Fruit fly (Drosophila melanogaster) whole organism, embryonic: Measurements from ENCODE around the gene pigs.

Experiments
- Blimp-1 ChIP-seq: fragments of 200-800 bp; sonication (Bioruptor generic); optimal IDR thresholded peaks from 3 replicates; lab custom pipeline; 2018; ENCODE audit warnings: missing biosample characterization, missing genetic modification characterization, mild to moderate bottlenecking, moderate library complexity, missing genetic modification reagents
- CG10274 ChIP-seq: fragments of 200-800 bp; sonication (Bioruptor generic); optimal IDR thresholded peaks from 3 replicates; lab custom pipeline; 2017; ENCODE audit warnings: missing biosample characterization, mild to moderate bottlenecking, missing genetic modification characterization
- CG10543 ChIP-seq: fragments of 200-800 bp; sonication (Bioruptor generic); optimal IDR thresholded peaks from 3 replicates; lab custom pipeline; 2017; ENCODE audit warnings: missing biosample characterization, mild to moderate bottlenecking, missing genetic modification characterization, moderate library complexity
- CG11085 ChIP-seq: fragments of 200-800 bp; sonication (Bioruptor generic); IDR thresholded peaks from 2 replicates; pipeline ENCODE4 v1.3.6; 2022; ENCODE audit warnings: missing biosample characterization, missing genetic modification characterization
- CG12219 ChIP-seq: fragments of 200-800 bp; sonication (Bioruptor generic); optimal IDR thresholded peaks from 3 replicates; lab custom pipeline; 2018; ENCODE audit warnings: missing biosample characterization, mild to moderate bottlenecking, missing genetic modification characterization
- CG1233 ChIP-seq: fragments of 200-800 bp; sonication (Bioruptor generic); optimal IDR thresholded peaks from 4 replicates; lab custom pipeline; 2018; ENCODE audit warnings: missing biosample characterization, mild to moderate bottlenecking, missing genetic modification characterization
- CG13287 ChIP-seq: fragments of 200-800 bp; sonication (Bioruptor generic); IDR thresholded peaks from 2 replicates; pipeline ENCODE4 v1.3.6; 2022; ENCODE audit warnings: missing biosample characterization, missing genetic modification characterization; ENCODE audit not compliant: partially characterized antibody
- CG13894 ChIP-seq: fragments of 200-800 bp; sonication (Bioruptor generic); optimal IDR thresholded peaks from 3 replicates; lab custom pipeline; 2018; ENCODE audit warnings: missing biosample characterization, mild to moderate bottlenecking, missing genetic modification characterization, moderate library complexity
- CG14710 ChIP-seq: fragments of 200-800 bp; sonication (Bioruptor generic); optimal IDR thresholded peaks from 3 replicates; lab custom pipeline; 2019; ENCODE audit warnings: missing biosample characterization, mild to moderate bottlenecking, missing genetic modification characterization, moderate library complexity
- CG14860 ChIP-seq: fragments of 200-800 bp; sonication (Bioruptor generic); IDR thresholded peaks from 3 replicates; pipeline ENCODE4 v1.3.6; 2022; ENCODE audit warnings: missing biosample characterization, missing genetic modification characterization; ENCODE audit not compliant: partially characterized antibody
- CG15269 ChIP-seq: fragments of 200-800 bp; sonication (Bioruptor generic); optimal IDR thresholded peaks from 2 replicates; lab custom pipeline; 2018; ENCODE audit warnings: missing biosample characterization, mild to moderate bottlenecking, missing genetic modification characterization, moderate library complexity
- CG15696 ChIP-seq: fragments of 200-800 bp; sonication (Bioruptor generic); optimal IDR thresholded peaks from 2 replicates; lab custom pipeline; 2019; ENCODE audit warnings: missing biosample characterization, mild to moderate bottlenecking, missing genetic modification characterization, moderate library complexity
- CG18599 ChIP-seq: fragments of 200-800 bp; sonication (Bioruptor generic); optimal IDR thresholded peaks from 3 replicates; lab custom pipeline; 2017; ENCODE audit warnings: missing biosample characterization, missing genetic modification characterization, mild to moderate bottlenecking, moderate library complexity, missing genetic modification reagents
- CG18619 ChIP-seq: fragments of 200-800 bp; sonication (Bioruptor generic); optimal IDR thresholded peaks from 3 replicates; lab custom pipeline; 2017; ENCODE audit warnings: missing biosample characterization, mild to moderate bottlenecking, missing genetic modification characterization
- CG18764 ChIP-seq: fragments of 200-800 bp; sonication (Bioruptor generic); optimal IDR thresholded peaks from 3 replicates; lab custom pipeline; 2016; ENCODE audit warnings: missing biosample characterization, missing genetic modification characterization
- CG2875 ChIP-seq: fragments of 200-800 bp; sonication (Bioruptor generic); optimal IDR thresholded peaks from 2 replicates; lab custom pipeline; 2017; ENCODE audit warnings: missing biosample characterization, mild to moderate bottlenecking, missing genetic modification characterization, missing genetic modification reagents
- CG30431 ChIP-seq: fragments of 200-800 bp; sonication (Bioruptor generic); optimal IDR thresholded peaks from 2 replicates; lab custom pipeline; 2017; ENCODE audit warnings: missing biosample characterization, missing genetic modification characterization
- CG31365 ChIP-seq: fragments of 200-800 bp; sonication (Bioruptor generic); optimal IDR thresholded peaks from 2 replicates; lab custom pipeline; 2018; ENCODE audit warnings: missing biosample characterization, mild to moderate bottlenecking, missing genetic modification characterization
- CG3995 ChIP-seq: fragments of 200-800 bp; sonication (Bioruptor generic); optimal IDR thresholded peaks from 3 replicates; lab custom pipeline; 2016; ENCODE audit warnings: missing biosample characterization, missing genetic modification characterization
- CG4328 ChIP-seq: fragments of 200-800 bp; sonication (Bioruptor generic); optimal IDR thresholded peaks from 3 replicates; lab custom pipeline; 2017; ENCODE audit warnings: missing biosample characterization, missing genetic modification reagents, missing genetic modification characterization
- CG4730 ChIP-seq: fragments of 200-800 bp; sonication (Bioruptor generic); IDR thresholded peaks from 2 replicates; pipeline ENCODE4 v1.3.6; 2022; ENCODE audit warnings: missing biosample characterization, missing genetic modification characterization
- CG6683 ChIP-seq: fragments of 200-800 bp; sonication (Bioruptor generic); optimal IDR thresholded peaks from 2 replicates; lab custom pipeline; 2017; ENCODE audit warnings: missing biosample characterization, mild to moderate bottlenecking, missing genetic modification characterization, missing genetic modification reagents
- CG8359 ChIP-seq: fragments of 200-800 bp; sonication (Bioruptor generic); optimal IDR thresholded peaks from 2 replicates; lab custom pipeline; 2017; ENCODE audit warnings: missing biosample characterization, mild to moderate bottlenecking, missing genetic modification characterization, borderline replicate concordance
- CTCF ChIP-seq: fragments of 200-800 bp; sonication (Bioruptor generic); optimal IDR thresholded peaks from 2 replicates; lab custom pipeline; 2017; ENCODE audit warnings: missing biosample characterization, mild to moderate bottlenecking, missing genetic modification characterization, moderate library complexity
- CkIIα-i1 ChIP-seq: fragments of 200-800 bp; sonication (Bioruptor generic); IDR thresholded peaks from 2 replicates; pipeline ENCODE4 v1.3.6; 2022; ENCODE audit warnings: missing biosample characterization, missing genetic modification characterization
- HLH54F ChIP-seq: fragments of 200-800 bp; sonication (Bioruptor generic); optimal IDR thresholded peaks from 3 replicates; lab custom pipeline; 2016; ENCODE audit warnings: missing biosample characterization, missing genetic modification characterization
- Hr3 ChIP-seq: fragments of 200-800 bp; sonication (Bioruptor generic); optimal IDR thresholded peaks from 3 replicates; lab custom pipeline; 2016; ENCODE audit warnings: missing biosample characterization, missing genetic modification characterization
- Hr78 ChIP-seq, 2 experiments: fragments of 200-800 bp in 1 of 2; fragments of >200 bp in 1 of 2; sonication (Bioruptor generic) in 1 of 2; optimal IDR thresholded peaks; 2 replicates each; lab custom pipeline; 2017 to 2019; ENCODE audit warnings: missing biosample characterization in 2 of 2, missing genetic modification characterization in 2 of 2, mild to moderate bottlenecking in 1 of 2, moderate library complexity in 1 of 2
- Kr ChIP-seq: fragments of 200-800 bp; sonication (Bioruptor generic); optimal IDR thresholded peaks from 2 replicates; lab custom pipeline; 2017; ENCODE audit warnings: missing biosample characterization, mild to moderate bottlenecking, missing genetic modification characterization
- Lhr ChIP-seq: fragments of 200-800 bp; sonication (Bioruptor generic); optimal IDR thresholded peaks from 3 replicates; lab custom pipeline; 2017; ENCODE audit warnings: mild to moderate bottlenecking, missing biosample characterization, missing genetic modification reagents, missing genetic modification characterization
- NFAT ChIP-seq: fragments of 200-800 bp; sonication (Bioruptor generic); IDR thresholded peaks from 2 replicates; pipeline ENCODE4 v1.3.6; 2022; ENCODE audit warnings: missing biosample characterization, missing genetic modification characterization
- NfI ChIP-seq: fragments of 200-800 bp; sonication (Bioruptor generic); optimal IDR thresholded peaks from 3 replicates; lab custom pipeline; 2018; ENCODE audit warnings: missing biosample characterization, mild to moderate bottlenecking, missing genetic modification characterization, moderate library complexity
- amos ChIP-seq: fragments of 200-800 bp; sonication (Bioruptor generic); IDR thresholded peaks from 2 replicates; pipeline ENCODE4 v1.3.6; 2022; ENCODE audit warnings: missing biosample characterization, missing genetic modification characterization; ENCODE audit not compliant: partially characterized antibody
- btn ChIP-seq: fragments of 200-800 bp; sonication (Bioruptor generic); optimal IDR thresholded peaks from 2 replicates; lab custom pipeline; 2016; ENCODE audit warnings: missing biosample characterization, missing genetic modification characterization
- cas ChIP-seq: fragments of 200-800 bp; sonication (Bioruptor generic); IDR thresholded peaks from 2 replicates; pipeline ENCODE4 v1.3.6; 2022; ENCODE audit warnings: missing biosample characterization, missing genetic modification characterization
- fd102C ChIP-seq: fragments of 200-800 bp; sonication (Bioruptor generic); optimal IDR thresholded peaks from 2 replicates; lab custom pipeline; 2018; ENCODE audit warnings: missing biosample characterization, mild to moderate bottlenecking, missing genetic modification characterization, moderate library complexity
- fu2 ChIP-seq: fragments of 200-800 bp; sonication (Bioruptor generic); optimal IDR thresholded peaks from 2 replicates; lab custom pipeline; 2016; ENCODE audit warnings: missing biosample characterization, missing genetic modification characterization
- gce ChIP-seq: fragments of 200-800 bp; sonication (Bioruptor generic); IDR thresholded peaks from 3 replicates; pipeline ENCODE4 v1.3.6; 2022; ENCODE audit warnings: missing biosample characterization, missing genetic modification characterization
- gsb ChIP-seq: fragments of 200-800 bp; sonication (Bioruptor generic); IDR thresholded peaks from 2 replicates; pipeline ENCODE4 v1.3.6; 2022; ENCODE audit warnings: missing biosample characterization, missing genetic modification characterization
- gsb-n ChIP-seq: fragments of 200-800 bp; sonication (Bioruptor generic); optimal IDR thresholded peaks from 3 replicates; lab custom pipeline; 2018; ENCODE audit warnings: missing biosample characterization, mild to moderate bottlenecking, missing genetic modification characterization
- klu ChIP-seq: fragments of 200-800 bp; sonication (Bioruptor generic); IDR thresholded peaks from 2 replicates; pipeline ENCODE4 v1.3.6; 2022; ENCODE audit warnings: missing biosample characterization, missing genetic modification characterization
- lola ChIP-seq, 3 experiments: fragments of >200 bp in 2 of 3; fragments of 200-800 bp in 1 of 3; sonication (Bioruptor generic) in 1 of 3; optimal IDR thresholded peaks; 2 replicates each; lab custom pipeline; 2017 to 2019; ENCODE audit warnings: missing biosample characterization in 3 of 3, missing genetic modification characterization in 3 of 3, mild to moderate bottlenecking in 1 of 3, moderate library complexity in 1 of 3
- pita ChIP-seq: fragments of 200-800 bp; sonication (Bioruptor generic); optimal IDR thresholded peaks from 2 replicates; lab custom pipeline; 2017; ENCODE audit warnings: missing biosample characterization, mild to moderate bottlenecking, missing genetic modification characterization
- pum ChIP-seq: fragments of 200-800 bp; sonication (Bioruptor generic); optimal IDR thresholded peaks from 2 replicates; lab custom pipeline; 2016; ENCODE audit warnings: missing biosample characterization, missing genetic modification characterization
- ranshi ChIP-seq: fragments of 200-800 bp; sonication (Bioruptor generic); IDR thresholded peaks from 2 replicates; pipeline ENCODE4 v1.3.6; 2022; ENCODE audit warnings: missing biosample characterization, missing genetic modification characterization
- schlank ChIP-seq: fragments of 200-800 bp; sonication (Bioruptor generic); optimal IDR thresholded peaks from 2 replicates; lab custom pipeline; 2018; ENCODE audit warnings: missing biosample characterization, mild to moderate bottlenecking, missing genetic modification characterization
- sna ChIP-seq: fragments of 200-800 bp; sonication (Bioruptor generic); IDR thresholded peaks from 2 replicates; pipeline ENCODE4 v1.3.6; 2022; ENCODE audit warnings: missing biosample characterization, missing genetic modification characterization; ENCODE audit not compliant: partially characterized antibody
- ssp ChIP-seq: fragments of 200-800 bp; sonication (Bioruptor generic); IDR thresholded peaks from 2 replicates; pipeline ENCODE4 v1.3.6; 2022; ENCODE audit warnings: missing biosample characterization, missing genetic modification characterization
- vfl ChIP-seq: fragments of 200-800 bp; sonication (Bioruptor generic); optimal IDR thresholded peaks from 2 replicates; lab custom pipeline; 2016; ENCODE audit warnings: missing biosample characterization, missing genetic modification characterization
- zen ChIP-seq: fragments of 200-800 bp; sonication (Bioruptor generic); optimal IDR thresholded peaks from 3 replicates; lab custom pipeline; 2018; ENCODE audit warnings: missing biosample characterization, mild to moderate bottlenecking, missing genetic modification characterization, moderate library complexity

Gene pigs

DNA sequence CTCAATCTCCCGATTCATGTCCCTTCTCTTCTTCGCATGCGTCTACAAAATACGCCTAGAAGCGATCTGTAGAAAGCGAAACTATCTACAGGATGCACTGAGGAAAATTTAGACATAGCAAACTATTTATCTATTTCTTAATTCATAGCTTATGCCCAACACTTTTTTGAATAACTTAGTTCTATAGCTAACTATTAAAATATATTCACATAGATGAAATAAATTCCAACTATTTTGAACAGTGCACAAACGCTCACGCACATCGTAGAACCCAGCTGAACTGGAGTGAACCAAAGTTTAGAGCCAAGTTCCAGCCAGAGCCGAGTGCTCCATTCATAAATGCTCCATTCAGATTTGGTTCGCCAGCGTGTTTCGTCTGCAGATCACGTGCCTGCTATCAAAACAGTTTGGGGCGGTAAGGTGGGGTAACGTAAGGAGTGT, 21.7 kb downstream of the pigs start (continued):
- TF ChIP-seq HLH54F (GFP tag; lab: Kevin White, UChicago) (no peak), vfl (GFP tag; lab: Kevin White, UChicago) (no peak), pita (GFP tag; lab: Kevin White, UChicago) (no peak), cas (no peak), CG31365 (tag; lab: Kevin White, UChicago) (no peak), CG11085 (GFP tag; lab: Robert Waterston, UW) (no peak), CG10274 (no peak), CG14710 (tag; lab: Kevin White, UChicago) (peak; percentile 43), CG14860 (GFP tag; lab: Robert Waterston, UW) (no peak), CG4730 (GFP tag; lab: Robert Waterston, UW) (peak; percentile 30; the same call in 1 of the 2 replicates), Lhr (GFP tag; lab: Kevin White, UChicago) (no peak), CG2875 (GFP tag; lab: Kevin White, UChicago) (peak; percentile 30), lola (GFP tag; optimal IDR thresholded peaks at IDR 0.05; lab: Kevin White, UChicago) (peak in 1 of 3 experiments; percentile 59), CG4328 (GFP tag; lab: Kevin White, UChicago) (no peak), gsb-n (tag; lab: Kevin White, UChicago) (peak; percentile 10), Blimp-1 (GFP tag; lab: Kevin White, UChicago) (peak; percentile 95), Kr (no peak), CG13894 (tag; lab: Kevin White, UChicago) (no peak), NFAT (peak; percentile 47), CG3995 (GFP tag; lab: Kevin White, UChicago) (no peak), CG30431 (GFP tag; lab: Kevin White, UChicago) (no peak), Hr3 (GFP tag; lab: Kevin White, UChicago) (peak; percentile 26), CG15696 (peak; percentile 21), klu (peak; percentile 38; the same call in 1 of the 2 replicates), CTCF (GFP tag; lab: Kevin White, UChicago) (no peak), sna (GFP tag; lab: Robert Waterston, UW) (no peak), fd102C (GFP tag; lab: Kevin White, UChicago) (no peak), schlank (tag; lab: Kevin White, UChicago) (no peak), CG8359 (GFP tag; lab: Kevin White, UChicago) (no peak), NfI (GFP tag; lab: Kevin White, UChicago) (no peak), CG12219 (GFP tag; lab: Kevin White, UChicago) (peak; percentile 6), gsb (GFP tag; lab: Robert Waterston, UW) (no peak), CG1233 (GFP tag; lab: Kevin White, UChicago) (peak; percentile 30), CG18764 (peak; percentile 24), CG13287 (no peak), CG18619 (GFP tag; lab: Kevin White, UChicago) (peak; percentile 41), gce (GFP tag; lab: Robert Waterston, UW) (no peak), amos (GFP tag; lab: Robert Waterston, UW) (no peak), pum (GFP tag; lab: Kevin White, UChicago) (no peak), Hr78 (GFP tag; optimal IDR thresholded peaks at IDR 0.05; lab: Kevin White, UChicago) (no peak), CkIIα-i1 (GFP tag; lab: Robert Waterston, UW) (no peak), btn (GFP tag; lab: Kevin White, UChicago) (no peak), ranshi (GFP tag; lab: Robert Waterston, UW) (peak; percentile 61; the same call in 1 of the 2 replicates), fu2 (GFP tag; lab: Kevin White, UChicago) (no peak), zen (tag; lab: Kevin White, UChicago) (peak; percentile 22), ssp (GFP tag; lab: Robert Waterston, UW) (no peak), CG6683 (GFP tag; lab: Kevin White, UChicago) (no peak), CG15269 (tag; lab: Kevin White, UChicago) (peak; percentile 11), CG10543 (GFP tag; lab: Kevin White, UChicago) (no peak), CG18599 (GFP tag; lab: Kevin White, UChicago) (peak; percentile 61)
